Fruit fly (Drosophila melanogaster): ENCODE measurements around the gene Jhbp2.

Jhbp2 gene

DNA sequence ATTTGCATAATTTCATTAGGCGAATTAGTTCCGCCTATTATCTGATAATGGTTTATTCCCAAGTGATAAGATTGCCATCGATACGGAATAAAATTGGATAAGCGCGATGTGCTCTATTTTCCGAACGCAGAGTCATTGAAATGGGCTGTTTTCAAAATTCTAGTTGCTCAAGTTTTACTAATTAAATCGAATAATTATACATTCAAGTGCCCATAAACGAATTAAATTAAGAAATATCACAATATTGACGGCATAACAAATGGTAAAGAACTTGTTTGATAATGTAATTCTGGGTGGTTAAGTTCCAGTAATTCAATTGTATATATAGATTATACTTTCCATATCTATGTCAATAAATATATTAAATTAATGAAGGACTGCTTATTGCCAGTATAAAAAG lies 23.0 kb upstream of the Jhbp2 start, which contains the start of gene CG14662:
CG14662 (minus strand) TSS at position 101 of the 400 bp plus-strand sequence.
- TF ChIP-seq CG17801 (GFP tag; optimal IDR thresholded peaks at IDR 0.05; ENCODE audit: partially characterized antibody): no peak

DNA sequence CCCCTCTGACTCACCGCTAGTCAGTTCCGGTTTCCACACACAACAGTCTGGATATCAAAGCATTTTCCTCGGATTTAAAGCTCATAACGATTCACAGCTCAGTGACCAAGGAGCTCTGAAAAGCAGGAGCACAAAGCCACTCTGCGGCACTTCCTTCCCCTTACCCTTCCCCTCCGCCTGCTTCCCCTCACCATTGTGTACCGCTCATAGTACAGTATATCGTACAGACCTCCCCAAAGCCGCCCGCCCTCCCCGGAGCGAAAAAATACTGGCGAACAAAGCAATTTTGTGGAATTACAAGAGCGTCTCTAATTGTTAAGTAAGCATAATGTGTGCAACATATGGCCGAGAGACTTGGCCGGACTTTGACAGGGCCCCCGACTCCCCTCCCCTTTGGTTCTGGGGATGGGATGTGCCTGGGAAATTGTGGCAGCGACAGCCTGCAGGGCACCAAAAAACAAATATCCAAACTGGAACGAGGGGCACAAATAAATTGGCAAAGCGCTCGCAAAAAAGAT lies 20.0 kb upstream of the Jhbp2 start:
- TF ChIP-seq CG17801 (GFP tag; optimal IDR thresholded peaks at IDR 0.05; ENCODE audit: partially characterized antibody): no peak

DNA sequence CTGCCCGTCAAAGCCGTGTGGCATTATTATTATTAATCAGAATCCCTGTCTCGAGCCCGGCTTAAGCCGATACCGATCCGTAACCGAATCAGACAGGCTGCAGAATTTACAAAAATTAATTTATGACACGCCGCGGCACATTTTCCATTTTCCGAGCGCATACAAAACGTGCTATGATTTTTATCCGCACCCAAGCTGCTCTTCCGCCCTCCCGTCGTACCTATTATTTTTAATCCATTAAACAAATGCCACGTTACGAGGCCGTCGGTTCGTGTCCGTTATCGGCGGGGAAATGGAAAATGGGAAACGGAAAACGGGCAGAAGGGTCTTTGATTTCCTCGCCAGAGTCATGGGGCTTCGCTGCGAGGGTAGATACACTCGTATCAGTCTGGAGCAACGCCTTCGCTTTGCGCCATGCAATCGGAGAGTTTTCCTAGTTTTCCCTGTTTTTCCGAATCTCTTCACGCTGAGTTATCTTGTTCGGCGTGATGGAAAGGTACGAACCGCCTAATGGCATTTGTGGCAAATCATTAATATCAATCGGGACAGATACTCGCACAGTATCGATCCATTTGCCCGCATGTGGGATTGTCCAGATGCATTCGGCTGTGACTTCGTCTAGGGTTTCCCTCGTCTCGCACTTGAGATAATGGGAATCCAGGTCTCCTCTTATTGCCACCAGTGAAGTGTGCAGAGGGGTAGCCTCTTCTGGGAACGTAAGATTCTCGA lies 19.1 kb upstream of the Jhbp2 start:
- no peak for TF ChIP-seq CG17801 (GFP tag; optimal IDR thresholded peaks at IDR 0.05; ENCODE audit: partially characterized antibody)

DNA sequence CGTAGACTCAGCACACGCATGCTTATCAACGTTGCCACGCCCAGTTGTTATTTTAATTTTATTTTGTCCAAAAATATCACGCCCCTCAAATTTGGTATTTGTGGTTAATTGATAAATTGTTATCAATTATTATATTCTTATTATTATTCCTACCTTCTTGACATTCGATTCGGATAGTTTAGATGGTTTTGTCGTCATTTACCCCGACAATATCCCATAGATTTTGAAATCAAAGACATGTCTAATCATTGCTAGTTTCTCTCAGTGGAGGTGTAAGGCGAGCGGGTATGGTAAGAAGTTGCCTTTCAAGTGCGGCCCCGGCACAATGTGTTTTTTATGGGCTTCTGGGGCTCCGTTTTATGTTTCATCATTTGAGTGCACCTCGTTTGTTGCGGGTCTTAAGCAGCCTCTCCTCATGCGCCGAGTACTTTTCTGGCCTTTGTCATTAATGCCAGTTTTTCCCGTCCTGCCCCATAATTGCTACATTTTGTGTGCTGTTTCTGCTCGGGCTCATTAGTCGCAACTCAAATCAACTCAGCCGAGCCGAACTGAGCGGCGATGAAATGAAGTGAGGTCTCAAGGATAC lies 18.1 kb upstream of the Jhbp2 start:
- no peak for TF ChIP-seq CG17801 (GFP tag; optimal IDR thresholded peaks at IDR 0.05; ENCODE audit: partially characterized antibody)

DNA sequence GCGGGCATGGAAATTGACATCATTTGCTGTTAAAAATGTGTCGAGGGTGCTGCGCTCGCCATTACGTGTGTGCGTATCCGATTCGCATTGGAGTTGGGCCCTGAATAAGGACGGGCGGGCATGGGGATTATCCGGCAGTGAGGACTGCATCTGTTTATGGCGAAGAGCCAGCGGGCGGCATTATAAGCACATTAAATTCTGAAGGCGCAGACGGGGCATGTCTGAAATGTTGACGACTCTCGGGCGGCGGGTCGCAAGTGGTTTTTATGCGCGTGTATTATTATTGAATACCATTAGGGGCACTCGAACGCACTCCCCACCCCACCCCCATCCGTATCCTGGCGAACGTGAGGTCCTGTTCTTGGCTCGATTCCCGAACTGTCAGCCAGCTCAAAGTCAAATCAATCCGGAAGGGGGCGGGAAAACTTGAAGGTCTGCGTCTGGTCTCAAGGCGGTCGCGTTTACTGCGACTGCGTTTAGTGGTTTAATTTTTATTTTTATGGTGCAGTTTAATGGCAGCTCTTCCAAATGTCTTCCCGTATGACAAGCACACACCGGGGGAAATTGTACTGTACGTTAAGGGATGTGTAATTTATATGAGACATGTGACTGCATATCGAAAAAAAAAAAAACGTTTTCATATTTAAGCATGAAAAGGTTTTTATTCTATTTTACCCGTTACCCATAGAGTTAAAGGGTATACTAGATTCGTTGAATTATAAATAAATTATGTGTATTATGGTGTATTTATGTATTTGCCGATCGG lies 17.3 kb upstream of the Jhbp2 start:
- TF ChIP-seq CG17801 (GFP tag; optimal IDR thresholded peaks at IDR 0.05; ENCODE audit: partially characterized antibody): no peak

DNA sequence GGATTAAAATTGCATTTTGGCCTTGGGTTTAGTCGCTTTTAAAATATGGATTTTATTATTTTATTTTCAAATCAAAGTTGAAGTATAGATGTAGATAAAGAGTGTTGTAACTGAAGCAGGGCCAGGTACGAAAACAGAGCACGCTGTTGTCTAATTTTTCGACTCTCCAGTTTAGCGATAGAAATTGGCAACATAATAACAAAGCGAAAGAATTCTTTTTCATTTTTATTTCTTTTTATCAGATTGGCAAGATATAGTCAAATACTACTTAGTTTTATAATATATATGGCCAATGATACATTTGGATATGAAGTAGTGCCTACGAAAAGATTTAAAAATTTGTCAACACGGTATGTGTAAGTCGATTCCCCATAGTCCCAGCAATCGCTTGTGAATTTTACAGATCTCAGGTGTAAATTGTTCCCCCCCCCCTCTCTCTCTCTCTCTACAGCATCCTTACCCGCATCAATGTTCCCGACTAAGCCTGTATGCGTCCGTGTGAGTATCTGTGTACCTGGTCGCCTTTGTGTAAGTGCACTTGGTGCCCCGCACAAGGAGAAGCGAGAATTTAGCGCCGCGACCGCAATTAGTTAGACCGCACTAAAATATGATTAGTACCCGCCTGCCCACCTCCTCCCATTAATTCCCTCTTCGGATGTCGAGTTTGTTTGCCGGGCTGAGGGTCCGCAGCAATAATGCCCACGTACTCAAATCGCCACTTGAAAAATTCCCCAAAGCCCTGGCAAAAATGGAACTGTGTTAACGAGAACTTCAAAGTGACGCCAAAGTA lies 14.9 kb upstream of the Jhbp2 start:
- no peak for TF ChIP-seq CG17801 (GFP tag; optimal IDR thresholded peaks at IDR 0.05; ENCODE audit: partially characterized antibody)

DNA sequence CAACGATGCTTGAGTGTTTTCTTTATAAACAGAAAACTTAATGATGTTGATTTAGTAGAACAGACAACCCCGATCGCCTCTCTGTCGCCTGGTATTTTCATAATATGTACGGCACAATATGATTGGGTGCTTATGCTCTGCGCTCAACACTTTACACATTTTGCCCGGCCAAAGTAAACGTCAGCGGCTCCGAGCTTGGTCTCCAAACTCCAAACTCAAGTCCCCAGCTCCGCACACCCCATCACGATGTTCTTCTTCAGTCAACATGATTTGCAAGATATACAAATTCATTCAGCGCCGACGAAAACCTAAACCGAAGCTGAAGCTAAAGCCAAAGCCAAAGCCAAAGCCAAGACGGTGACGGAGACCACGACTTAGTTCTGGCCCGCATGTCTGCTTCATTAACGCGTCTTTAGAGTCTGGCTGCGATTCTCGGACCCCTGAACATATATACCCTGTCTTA lies 14.2 kb upstream of the Jhbp2 start:
- no peak for TF ChIP-seq CG17801 (GFP tag; optimal IDR thresholded peaks at IDR 0.05; ENCODE audit: partially characterized antibody)

DNA sequence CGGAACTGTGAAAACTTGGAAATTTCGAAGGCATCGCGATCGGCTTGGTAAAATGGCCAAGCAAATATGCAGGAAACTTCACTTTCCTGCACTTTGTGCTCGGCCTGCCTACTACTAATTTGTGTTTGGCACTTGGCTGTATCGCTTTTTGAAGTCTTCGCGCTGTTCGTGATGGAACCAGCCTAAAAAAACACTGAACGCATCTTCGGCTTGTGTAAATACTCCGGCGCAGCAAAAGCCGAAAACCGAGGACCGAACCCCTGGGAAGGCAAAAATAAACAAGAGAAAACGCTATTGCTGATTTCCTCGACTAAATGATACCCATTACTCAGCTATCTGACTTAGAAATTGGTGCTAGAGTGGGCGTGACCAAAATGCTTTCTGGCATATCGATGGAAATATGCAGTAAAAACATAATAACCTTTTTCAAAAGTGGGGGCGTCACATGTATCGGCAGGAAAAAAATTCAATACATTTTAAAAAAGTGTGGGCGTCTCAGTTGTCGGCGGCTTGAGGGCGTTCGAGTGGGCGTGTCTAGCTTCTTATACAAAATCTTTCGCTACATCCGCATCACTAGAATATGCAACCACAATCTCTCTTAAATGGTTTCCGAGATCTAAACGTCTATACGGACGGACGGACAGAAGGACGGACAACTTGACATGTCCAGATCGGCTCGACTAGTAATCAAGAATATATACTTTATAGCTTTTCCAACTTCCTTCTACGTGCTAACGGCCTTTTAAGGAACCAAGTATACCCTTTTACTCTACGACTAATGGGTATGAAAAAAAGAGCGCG lies 13.6 kb upstream of the Jhbp2 start:
- TF ChIP-seq CG17801 (GFP tag; optimal IDR thresholded peaks at IDR 0.05; ENCODE audit: partially characterized antibody): no peak

DNA sequence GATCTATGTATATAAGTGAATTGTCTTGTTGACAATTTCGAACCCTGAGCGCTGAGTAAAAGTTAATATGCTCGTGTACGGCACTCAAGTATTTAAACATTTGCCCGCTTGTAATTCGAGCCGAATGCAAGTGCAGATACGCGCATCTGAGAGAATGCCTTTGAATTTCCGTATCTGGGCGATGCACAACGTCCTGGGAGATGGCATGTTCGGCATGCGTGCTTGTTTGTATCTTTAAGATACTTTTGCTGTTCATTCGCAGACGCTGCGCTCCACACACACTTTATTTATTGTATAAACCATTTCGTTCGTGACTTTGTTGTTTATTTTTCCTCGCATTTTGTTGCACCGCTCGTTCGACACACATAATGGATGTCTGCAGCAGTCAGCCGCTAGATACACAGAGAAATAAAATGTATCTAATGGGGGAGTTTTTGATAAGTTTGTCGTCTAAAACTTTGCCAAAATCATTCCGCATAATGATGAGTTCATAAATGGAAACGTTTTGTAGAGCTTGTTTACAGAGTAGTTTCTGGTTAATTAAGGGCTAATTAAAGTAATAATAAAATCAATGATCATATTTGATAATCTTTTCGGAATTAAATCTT lies 12.7 kb upstream of the Jhbp2 start:
- no peak for TF ChIP-seq CG17801 (GFP tag; optimal IDR thresholded peaks at IDR 0.05; ENCODE audit: partially characterized antibody)

DNA sequence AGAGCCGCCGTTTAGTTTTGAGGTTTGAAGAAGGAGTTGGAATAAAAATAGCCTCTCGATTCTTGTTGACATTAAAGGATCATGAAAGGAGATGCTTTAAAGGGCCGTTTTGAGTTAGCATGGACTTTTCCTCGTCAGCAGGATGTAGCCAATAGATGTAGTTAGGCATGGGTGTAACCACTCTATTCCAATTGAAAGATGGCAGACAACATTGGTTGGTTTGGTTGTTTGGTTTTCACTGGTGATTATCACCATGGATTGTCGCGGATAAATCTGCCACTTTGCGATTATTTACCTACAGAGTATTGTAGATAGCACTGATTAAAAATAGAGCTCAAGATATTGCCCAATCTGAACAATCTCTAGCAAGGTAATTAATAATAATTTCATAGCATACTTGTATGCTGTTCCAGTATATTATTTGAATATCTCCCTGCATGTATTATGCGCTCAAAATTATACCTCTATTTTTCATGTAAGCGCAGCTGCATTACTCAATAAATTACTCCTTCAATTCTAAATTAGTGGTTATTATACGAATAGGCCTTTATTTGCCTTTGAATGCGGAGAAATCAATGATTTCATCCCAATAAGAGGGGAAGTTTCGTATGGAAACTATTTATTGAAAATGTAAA lies 11.9 kb upstream of the Jhbp2 start:
- TF ChIP-seq CG17801 (GFP tag; optimal IDR thresholded peaks at IDR 0.05; ENCODE audit: partially characterized antibody): no peak

DNA sequence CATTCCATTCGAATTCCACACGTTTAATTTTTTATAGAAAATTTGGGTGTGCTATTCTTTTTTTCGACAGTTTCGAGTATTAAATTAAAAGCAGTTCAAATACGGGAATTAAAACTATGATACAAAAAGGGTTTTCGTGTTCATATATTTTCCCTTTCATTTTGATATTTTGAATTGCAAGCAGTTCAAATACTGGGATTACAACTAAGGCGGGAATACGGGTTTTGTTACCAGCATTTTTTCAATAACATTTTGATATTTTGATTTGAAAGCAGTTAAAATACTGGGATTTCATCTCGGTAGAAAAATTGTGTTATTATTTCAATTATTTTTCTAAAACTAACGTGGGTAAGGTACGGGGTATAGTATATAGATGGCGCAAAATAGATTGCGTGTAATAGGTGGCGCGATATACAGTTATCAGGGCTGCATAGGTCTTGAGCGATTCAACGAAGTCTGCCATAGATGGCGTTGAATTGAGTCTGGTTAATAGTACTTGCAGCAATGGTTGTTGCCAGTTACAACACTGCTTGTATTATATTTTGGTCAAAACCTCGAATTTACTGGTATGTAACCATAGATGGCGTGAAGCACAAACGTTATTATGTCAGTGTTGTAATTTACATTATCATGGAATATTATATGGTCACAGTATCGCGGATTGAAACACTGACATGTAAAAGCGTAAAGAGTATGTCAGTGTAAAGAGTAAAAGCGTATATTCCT lies 9.4 kb upstream of the Jhbp2 start:
- no peak for TF ChIP-seq CG17801 (GFP tag; optimal IDR thresholded peaks at IDR 0.05; ENCODE audit: partially characterized antibody)

DNA sequence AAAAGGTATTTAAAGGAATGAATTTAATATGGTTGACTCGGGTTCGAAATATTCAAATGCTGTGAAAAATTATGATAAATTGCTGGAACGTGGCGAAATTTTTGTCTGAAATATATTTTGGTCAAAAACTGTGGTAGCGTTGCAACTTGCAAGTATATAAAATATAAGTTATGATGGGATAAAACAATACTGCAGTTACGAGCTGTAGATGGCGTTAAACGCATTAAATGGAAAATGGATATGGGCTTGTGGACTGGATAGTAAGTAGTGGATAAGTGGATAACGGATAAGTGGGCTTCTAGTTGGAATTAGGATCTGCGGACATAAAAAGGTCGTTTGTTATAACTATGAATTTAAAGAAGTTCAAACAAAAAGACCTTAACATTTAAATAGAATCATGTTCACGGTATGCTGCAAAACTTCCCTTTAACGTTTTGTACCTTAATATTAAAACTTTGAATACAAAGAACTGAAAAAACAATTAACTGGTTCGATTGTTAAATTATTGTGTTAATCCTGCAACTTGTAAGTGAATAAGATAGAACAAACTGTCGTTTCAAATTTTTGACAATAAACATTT lies 8.1 kb upstream of the Jhbp2 start:
- TF ChIP-seq CG17801 (GFP tag; optimal IDR thresholded peaks at IDR 0.05; ENCODE audit: partially characterized antibody): no peak
